Worm (Caenorhabditis elegans): ENCODE data around the gene T22D1.3.

The T22D1.3 gene

DNA sequence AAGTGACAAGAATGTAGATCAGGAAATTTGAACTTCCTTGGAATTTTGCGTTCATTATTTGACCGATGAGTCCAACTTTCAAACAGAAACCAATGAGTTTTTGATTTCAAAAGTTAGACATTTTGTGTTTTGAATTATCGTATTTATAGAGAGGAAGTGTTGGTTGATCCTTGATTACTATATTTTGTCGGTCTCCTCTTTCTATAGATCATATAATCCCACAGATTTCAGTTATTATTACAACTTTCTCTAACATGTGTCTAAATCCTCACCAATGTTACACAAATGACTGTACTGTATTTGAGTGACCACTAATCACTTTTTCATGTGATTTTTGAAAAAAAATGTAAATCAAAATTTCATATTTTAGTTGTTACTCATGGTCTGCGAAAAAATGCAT is 51.2 kb downstream of the T22D1.3 start, which contains the start of gene B0478.3:
TSS of gene B0478.3 (minus strand) at position 101 of the 400 bp plus-strand sequence.
- TF ChIP-seq nhr-10 (tag; optimal IDR thresholded peaks at IDR 0.05) (no peak), R02D3.7 (tag; optimal IDR thresholded peaks at IDR 0.05) (no peak), lsy-2 (tag; optimal IDR thresholded peaks at IDR 0.05) (no peak), ZK546.5 (tag; optimal IDR thresholded peaks at IDR 0.05) (no peak), gmeb-1 (tag; optimal IDR thresholded peaks at IDR 0.05) (no peak), peb-1 (tag; optimal IDR thresholded peaks at IDR 0.05) (no peak), unc-55 (GFP tag; optimal IDR thresholded peaks at IDR 0.05) (no peak), ceh-82 (tag; optimal IDR thresholded peaks at IDR 0.05) (no peak), lin-13 (GFP tag; optimal IDR thresholded peaks at IDR 0.05) (no peak), blmp-1 (tag; optimal IDR thresholded peaks at IDR 0.05; ENCODE audit: insufficient read depth) (no peak), sma-9 (GFP tag; optimal IDR thresholded peaks at IDR 0.05) (no peak), sma-9 (tag; optimal IDR thresholded peaks at IDR 0.05) (no peak), sem-4 (tag; optimal IDR thresholded peaks at IDR 0.05) (no peak), ama-1 (optimal IDR thresholded peaks at IDR 0.05) (no peak), mbf-1 (tag; optimal IDR thresholded peaks at IDR 0.05) (no peak)

DNA sequence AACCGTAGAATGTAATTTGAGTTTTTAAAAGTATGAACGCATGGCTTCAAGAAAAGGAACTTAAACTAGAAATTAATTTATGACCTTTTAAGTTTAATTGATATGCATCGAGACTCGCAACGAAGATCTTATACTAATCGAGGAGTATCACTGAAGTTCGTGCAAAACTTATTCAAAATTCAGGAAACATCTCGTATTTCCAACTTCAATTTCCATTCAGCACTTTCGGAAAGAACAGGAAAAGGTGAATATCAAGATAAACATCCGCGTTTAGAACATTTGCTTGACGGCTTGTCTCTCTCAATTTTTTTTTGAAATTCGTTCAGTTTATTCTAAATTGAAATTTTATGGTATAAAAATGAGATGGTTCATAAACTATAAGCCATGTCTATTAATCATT is 51.9 kb downstream of the T22D1.3 start, which contains the start of gene ZK381.2:
TSS of gene ZK381.2 (plus strand) at position 301 of the 400 bp plus-strand sequence.
- TF ChIP-seq sem-4 (tag; optimal IDR thresholded peaks at IDR 0.05): no peak
- no peak for TF ChIP-seq unc-62 (GFP tag; optimal IDR thresholded peaks at IDR 0.05)
- no peak for TF ChIP-seq ztf-11 (tag; optimal IDR thresholded peaks at IDR 0.05)
- TF ChIP-seq F13H6.1 (tag; optimal IDR thresholded peaks at IDR 0.05): no peak
- TF ChIP-seq egl-27 (tag; optimal IDR thresholded peaks at IDR 0.05): no peak
- TF ChIP-seq ceh-82 (tag; optimal IDR thresholded peaks at IDR 0.05): no peak
- no peak for TF ChIP-seq Y55F3AM.14 (GFP tag; optimal IDR thresholded peaks at IDR 0.05)
- no peak for TF ChIP-seq elt-1 (tag; optimal IDR thresholded peaks at IDR 0.05)
- TF ChIP-seq zag-1 (tag; optimal IDR thresholded peaks at IDR 0.05): no peak
- TF ChIP-seq alr-1 (tag; optimal IDR thresholded peaks at IDR 0.05): no peak
- no peak for TF ChIP-seq mab-5 (tag; optimal IDR thresholded peaks at IDR 0.05)
